Fruit fly (Drosophila melanogaster) whole organism, embryonic: Measurements from ENCODE around the gene Arp8.

ENCODE experiments used
- Ada2b ChIP-seq: fragments of 200-800 bp; sonication (Bioruptor generic); IDR thresholded peaks from 2 replicates; pipeline ENCODE4 v1.3.6; 2022; ENCODE audit warnings: missing biosample characterization, missing genetic modification characterization
- Awh ChIP-seq: fragments of 200-800 bp; sonication (Bioruptor generic); IDR thresholded peaks from 2 replicates; pipeline ENCODE4, ENCODE4 v1.3.6; 2022; ENCODE audit warnings: missing biosample characterization, missing genetic modification characterization
- Blimp-1 ChIP-seq: fragments of 200-800 bp; sonication (Bioruptor generic); optimal IDR thresholded peaks from 3 replicates; lab custom pipeline; 2018; ENCODE audit warnings: missing biosample characterization, missing genetic modification characterization, mild to moderate bottlenecking, moderate library complexity, missing genetic modification reagents
- CG12236 ChIP-seq: fragments of 200-800 bp; sonication (Bioruptor generic); optimal IDR thresholded peaks from 2 replicates; lab custom pipeline; 2016; ENCODE audit warnings: missing biosample characterization, missing genetic modification characterization
- CG12769 ChIP-seq: fragments of 200-800 bp; sonication (Bioruptor generic); optimal IDR thresholded peaks from 2 replicates; lab custom pipeline; 2019; ENCODE audit warnings: missing biosample characterization, mild to moderate bottlenecking, missing genetic modification characterization, moderate library complexity
- CG13123 ChIP-seq: fragments of 200-800 bp; sonication (Bioruptor generic); optimal IDR thresholded peaks from 2 replicates; lab custom pipeline; 2016; ENCODE audit warnings: missing biosample characterization, missing genetic modification characterization
- CG13296 ChIP-seq: fragments of 200-800 bp; sonication (Bioruptor generic); optimal IDR thresholded peaks from 3 replicates; lab custom pipeline; 2018; ENCODE audit warnings: missing biosample characterization, mild to moderate bottlenecking, missing genetic modification characterization
- CG13424 ChIP-seq: fragments of 200-800 bp; sonication (Bioruptor generic); optimal IDR thresholded peaks from 2 replicates; lab custom pipeline; 2019; ENCODE audit warnings: missing biosample characterization, mild to moderate bottlenecking, missing genetic modification characterization, moderate library complexity
- CG13775 ChIP-seq: fragments of 200-800 bp; sonication (Bioruptor generic); optimal IDR thresholded peaks from 3 replicates; lab custom pipeline; 2017; ENCODE audit warnings: missing biosample characterization, mild to moderate bottlenecking, missing genetic modification characterization
- CG15601 ChIP-seq: fragments of 200-800 bp; sonication (Bioruptor generic); optimal IDR thresholded peaks from 3 replicates; lab custom pipeline; 2019; ENCODE audit warnings: missing biosample characterization, mild to moderate bottlenecking, missing genetic modification characterization, moderate library complexity
- CG16863 ChIP-seq: fragments of 200-800 bp; sonication (Bioruptor generic); optimal IDR thresholded peaks from 3 replicates; lab custom pipeline; 2016; ENCODE audit warnings: missing biosample characterization, missing genetic modification characterization
- CG17186 ChIP-seq: fragments of 200-800 bp; sonication (Bioruptor generic); optimal IDR thresholded peaks from 3 replicates; lab custom pipeline; 2017; ENCODE audit warnings: missing biosample characterization, missing genetic modification reagents, missing genetic modification characterization
- CG1832 ChIP-seq: fragments of 200-800 bp; sonication (Bioruptor generic); optimal IDR thresholded peaks from 2 replicates; lab custom pipeline; 2017; ENCODE audit warnings: missing biosample characterization, mild to moderate bottlenecking, missing genetic modification characterization, inconsistent platforms
- CG2678 ChIP-seq: fragments of 200-800 bp; sonication (Bioruptor generic); optimal IDR thresholded peaks from 3 replicates; lab custom pipeline; 2019; ENCODE audit warnings: missing biosample characterization, mild to moderate bottlenecking, missing genetic modification characterization, moderate library complexity
- CG3407 ChIP-seq: fragments of 200-800 bp; sonication (Bioruptor generic); optimal IDR thresholded peaks from 2 replicates; lab custom pipeline; 2018; ENCODE audit warnings: missing biosample characterization, mild to moderate bottlenecking, missing genetic modification characterization
- CG4707 ChIP-seq: fragments of 200-800 bp; sonication (Bioruptor generic); optimal IDR thresholded peaks from 2 replicates; lab custom pipeline; 2018; ENCODE audit warnings: missing biosample characterization, mild to moderate bottlenecking, missing genetic modification characterization, moderate library complexity
- CG6813 ChIP-seq: fragments of 200-800 bp; sonication (Bioruptor generic); optimal IDR thresholded peaks from 2 replicates; lab custom pipeline; 2017; ENCODE audit warnings: missing biosample characterization, missing genetic modification characterization, mild to moderate bottlenecking, moderate library complexity, missing genetic modification reagents
- CG9727 ChIP-seq: fragments of 200-800 bp; sonication (Bioruptor generic); optimal IDR thresholded peaks from 3 replicates; lab custom pipeline; 2017; ENCODE audit warnings: missing biosample characterization, mild to moderate bottlenecking, missing genetic modification characterization
- Deaf1 ChIP-seq: fragments of 200-800 bp; optimal IDR thresholded peaks from 3 replicates; lab custom pipeline; 2019; ENCODE audit warnings: missing biosample characterization, mild to moderate bottlenecking, missing genetic modification characterization, moderate library complexity
- Drgx ChIP-seq: fragments of 200-800 bp; sonication (Bioruptor generic); IDR thresholded peaks from 2 replicates; pipeline ENCODE4 v1.3.6; 2022; ENCODE audit warnings: missing biosample characterization, missing genetic modification characterization
- Ets65A ChIP-seq: fragments of 200-800 bp; sonication (Bioruptor generic); peaks from one replicate; lab custom pipeline; 2016; ENCODE audit warnings: missing biosample characterization, missing genetic modification characterization
- GATAe ChIP-seq: fragments of 200-800 bp; sonication (Bioruptor generic); conservative IDR thresholded peaks from 2 replicates; pipeline ENCODE4 v1.3.6; 2022; ENCODE audit warnings: missing biosample characterization, missing genetic modification characterization
- HLHmδ ChIP-seq: fragments of 200-800 bp; sonication (Bioruptor generic); optimal IDR thresholded peaks from 2 replicates; lab custom pipeline; 2018; ENCODE audit warnings: missing biosample characterization, mild to moderate bottlenecking, missing genetic modification characterization, moderate library complexity
- Hmx ChIP-seq: fragments of 200-800 bp; sonication (Bioruptor generic); optimal IDR thresholded peaks from 2 replicates; lab custom pipeline; 2016; ENCODE audit warnings: missing biosample characterization, missing genetic modification characterization
- Lhr ChIP-seq: fragments of 200-800 bp; sonication (Bioruptor generic); optimal IDR thresholded peaks from 3 replicates; lab custom pipeline; 2017; ENCODE audit warnings: mild to moderate bottlenecking, missing biosample characterization, missing genetic modification reagents, missing genetic modification characterization
- Mrtf ChIP-seq: fragments of 200-800 bp; sonication (Bioruptor generic); IDR thresholded peaks from 3 replicates; pipeline ENCODE4 v1.3.6; 2022; ENCODE audit warnings: missing biosample characterization, missing genetic modification characterization
- NfI ChIP-seq: fragments of 200-800 bp; sonication (Bioruptor generic); optimal IDR thresholded peaks from 3 replicates; lab custom pipeline; 2018; ENCODE audit warnings: missing biosample characterization, mild to moderate bottlenecking, missing genetic modification characterization, moderate library complexity
- Rx ChIP-seq: fragments of 200-800 bp; sonication (Bioruptor generic); IDR thresholded peaks from 2 replicates; pipeline ENCODE4 v1.3.6; 2022; ENCODE audit warnings: missing biosample characterization, missing genetic modification characterization
- Six4 ChIP-seq: fragments of 200-800 bp; sonication (Bioruptor generic); optimal IDR thresholded peaks from 2 replicates; lab custom pipeline; 2016; ENCODE audit warnings: missing biosample characterization, missing genetic modification characterization
- az2 ChIP-seq: fragments of 200-800 bp; sonication (Bioruptor generic); optimal IDR thresholded peaks from 3 replicates; lab custom pipeline; 2016; ENCODE audit warnings: missing biosample characterization, missing genetic modification characterization
- bigmax ChIP-seq: fragments of 200-800 bp; sonication (Bioruptor generic); optimal IDR thresholded peaks from 2 replicates; lab custom pipeline; 2018; ENCODE audit warnings: missing biosample characterization, mild to moderate bottlenecking, missing genetic modification characterization
- bsh ChIP-seq, 2 experiments: fragments of 200-800 bp; sonication (Bioruptor generic); optimal IDR thresholded peaks; 2 replicates each; lab custom pipeline; 2017 to 2018; ENCODE audit warnings: mild to moderate bottlenecking in 2 of 2, missing biosample characterization in 2 of 2, missing genetic modification characterization in 2 of 2, moderate library complexity in 1 of 2
- ci ChIP-seq: fragments of 200-800 bp; sonication (Bioruptor generic); IDR thresholded peaks from 3 replicates; pipeline ENCODE4 v1.3.6; 2022; ENCODE audit warnings: missing biosample characterization, missing genetic modification characterization
- crol ChIP-seq: fragments of 200-800 bp; sonication (Bioruptor generic); IDR thresholded peaks from 2 replicates; pipeline ENCODE4 v1.3.6; 2022; ENCODE audit warnings: missing biosample characterization, missing genetic modification characterization
- ems ChIP-seq: fragments of 200-800 bp; sonication (Bioruptor generic); optimal IDR thresholded peaks from 3 replicates; lab custom pipeline; 2016; ENCODE audit warnings: missing biosample characterization, missing genetic modification characterization
- exex ChIP-seq: fragments of 200-800 bp; sonication (Bioruptor generic); optimal IDR thresholded peaks from 4 replicates; lab custom pipeline; 2018; ENCODE audit warnings: missing biosample characterization, mild to moderate bottlenecking, missing genetic modification characterization, moderate library complexity
- gcm ChIP-seq: fragments of 200-800 bp; sonication (Bioruptor generic); optimal IDR thresholded peaks from 2 replicates; lab custom pipeline; 2019; ENCODE audit warnings: missing biosample characterization, mild to moderate bottlenecking, missing genetic modification characterization, moderate library complexity
- grn ChIP-seq: fragments of 200-800 bp; sonication (Bioruptor generic); optimal IDR thresholded peaks from 3 replicates; lab custom pipeline; 2017; ENCODE audit warnings: missing biosample characterization, missing genetic modification characterization
- hbn ChIP-seq: fragments of 200-800 bp; sonication (Bioruptor generic); IDR thresholded peaks from 2 replicates; pipeline ENCODE4 v1.3.6; 2022; ENCODE audit warnings: missing biosample characterization, missing genetic modification characterization; ENCODE audit not compliant: partially characterized antibody
- her ChIP-seq: fragments of 200-800 bp; sonication (Bioruptor generic); optimal IDR thresholded peaks from 2 replicates; lab custom pipeline; 2016; ENCODE audit warnings: missing biosample characterization, missing genetic modification characterization
- ind ChIP-seq: fragments of 200-800 bp; sonication (Bioruptor generic); optimal IDR thresholded peaks from 3 replicates; lab custom pipeline; 2016; ENCODE audit warnings: missing biosample characterization, missing genetic modification characterization
- ken ChIP-seq: fragments of 200-800 bp; sonication (Bioruptor generic); IDR thresholded peaks from 3 replicates; pipeline ENCODE4 v1.3.6; 2022; ENCODE audit warnings: missing biosample characterization, missing genetic modification characterization
- p53 ChIP-seq: fragments of 200-800 bp; sonication (Bioruptor generic); optimal IDR thresholded peaks from 2 replicates; lab custom pipeline; 2016; ENCODE audit warnings: missing biosample characterization, missing genetic modification characterization
- peb ChIP-seq: fragments of 200-800 bp; sonication (Bioruptor generic); IDR thresholded peaks from 2 replicates; pipeline ENCODE4 v1.3.6; 2022; ENCODE audit warnings: missing biosample characterization, missing genetic modification characterization
- pita ChIP-seq: fragments of 200-800 bp; sonication (Bioruptor generic); optimal IDR thresholded peaks from 2 replicates; lab custom pipeline; 2017; ENCODE audit warnings: missing biosample characterization, mild to moderate bottlenecking, missing genetic modification characterization
- tll ChIP-seq, 2 experiments: fragments of 200-800 bp in 1 of 2; fragments of >200 bp in 1 of 2; sonication (Bioruptor generic) in 1 of 2; optimal IDR thresholded peaks; 2 replicates each; lab custom pipeline; 2017 to 2019; ENCODE audit warnings: missing biosample characterization in 2 of 2, missing genetic modification characterization in 2 of 2, mild to moderate bottlenecking in 1 of 2, moderate library complexity in 1 of 2
- tx ChIP-seq: fragments of 200-800 bp; sonication (Bioruptor generic); optimal IDR thresholded peaks from 2 replicates; lab custom pipeline; 2016; ENCODE audit warnings: missing biosample characterization, missing genetic modification characterization
- zen2 ChIP-seq: fragments of 200-800 bp; sonication (Bioruptor generic); IDR thresholded peaks from 3 replicates; pipeline ENCODE4 v1.3.6; 2022; ENCODE audit warnings: missing biosample characterization, missing genetic modification characterization; ENCODE audit not compliant: partially characterized antibody
- zf30C ChIP-seq: fragments of 200-800 bp; sonication (Bioruptor generic); optimal IDR thresholded peaks from 3 replicates; lab custom pipeline; 2018; ENCODE audit warnings: missing biosample characterization, mild to moderate bottlenecking, missing genetic modification characterization

The Arp8 gene

dm6 chrX:17832163-17833014 is 28.2 kb downstream of the Arp8 start (continued):
- TF ChIP-seq Rx (GFP tag; lab: Robert Waterston, UW) (no peak), Lhr (GFP tag; lab: Kevin White, UChicago) (no peak), exex (tag; lab: Kevin White, UChicago) (no peak), ci (GFP tag; lab: Robert Waterston, UW) (no peak), crol (GFP tag; lab: Robert Waterston, UW) (peak; percentile 92), bsh (GFP tag; optimal IDR thresholded peaks at IDR 0.05; lab: Kevin White, UChicago) (peak in 1 of 2 experiments; percentile 18), bigmax (GFP tag; lab: Kevin White, UChicago) (no peak), ind (no peak), CG17186 (GFP tag; lab: Kevin White, UChicago) (no peak), Six4 (GFP tag; lab: Kevin White, UChicago) (no peak), CG13424 (no peak), zf30C (no peak), gcm (GFP tag; lab: Kevin White, UChicago) (no peak), CG12236 (GFP tag; lab: Kevin White, UChicago) (no peak), CG3407 (GFP tag; lab: Kevin White, UChicago) (no peak), tx (GFP tag; lab: Kevin White, UChicago) (no peak), HLHmδ (GFP tag; lab: Kevin White, UChicago) (no peak), Ada2b (no peak), Deaf1 (tag; lab: Kevin White, UChicago) (no peak), CG1832 (GFP tag; lab: Kevin White, UChicago) (no peak), tll (GFP tag; optimal IDR thresholded peaks at IDR 0.05; lab: Kevin White, UChicago) (no peak), Blimp-1 (peak; percentile 5), CG13775 (GFP tag; lab: Kevin White, UChicago) (no peak), Ets65A (GFP tag; lab: Kevin White, UChicago) (peak; percentile 73), CG9727 (GFP tag; lab: Kevin White, UChicago) (no peak), grn (no peak), NfI (GFP tag; lab: Kevin White, UChicago) (no peak), GATAe (GFP tag; lab: Robert Waterston, UW) (no peak), CG4707 (GFP tag; lab: Kevin White, UChicago) (peak; percentile 96), zen2 (GFP tag; lab: Robert Waterston, UW) (no peak), CG12769 (tag; lab: Kevin White, UChicago) (no peak), ems (GFP tag; lab: Kevin White, UChicago) (no peak), az2 (GFP tag; lab: Kevin White, UChicago) (no peak), CG13296 (GFP tag; lab: Kevin White, UChicago) (no peak), Mrtf (no peak), Awh (0 out of 2 replicates have a peak, but pooled peaks have one; percentile 7), p53 (GFP tag; lab: Kevin White, UChicago) (no peak), peb (no peak), CG2678 (peak; percentile 7), hbn (GFP tag; lab: Robert Waterston, UW) (no peak), pita (GFP tag; lab: Kevin White, UChicago) (no peak), CG13123 (GFP tag; lab: Kevin White, UChicago) (no peak), CG16863 (GFP tag; lab: Kevin White, UChicago) (no peak), CG15601 (tag; lab: Kevin White, UChicago) (no peak), her (GFP tag; lab: Kevin White, UChicago) (no peak), ken (no peak), Hmx (GFP tag; lab: Kevin White, UChicago) (no peak), CG6813 (no peak), Drgx (GFP tag; lab: Robert Waterston, UW) (no peak)
